Fruit fly (Drosophila melanogaster) whole organism, embryonic: ENCODE measurements around the gene CG31883.

Source experiments
- Asciz ChIP-seq: fragments of 200-800 bp; sonication (Bioruptor generic); optimal IDR thresholded peaks from 2 replicates; lab custom pipeline; 2017; ENCODE audit warnings: missing biosample characterization, mild to moderate bottlenecking, missing genetic modification characterization, missing genetic modification reagents
- CG10274 ChIP-seq: fragments of 200-800 bp; sonication (Bioruptor generic); optimal IDR thresholded peaks from 3 replicates; lab custom pipeline; 2017; ENCODE audit warnings: missing biosample characterization, mild to moderate bottlenecking, missing genetic modification characterization
- CG11093 ChIP-seq: fragments of 200-800 bp; sonication (Bioruptor generic); IDR thresholded peaks from 3 replicates; pipeline ENCODE4 v1.3.6; 2022; ENCODE audit warnings: missing biosample characterization, missing genetic modification characterization
- CG12155 ChIP-seq: fragments of 200-800 bp; sonication (Bioruptor generic); optimal IDR thresholded peaks from 3 replicates; lab custom pipeline; 2016; ENCODE audit warnings: missing biosample characterization, missing genetic modification characterization
- CG12219 ChIP-seq: fragments of 200-800 bp; sonication (Bioruptor generic); optimal IDR thresholded peaks from 3 replicates; lab custom pipeline; 2018; ENCODE audit warnings: missing biosample characterization, mild to moderate bottlenecking, missing genetic modification characterization
- CG13287 ChIP-seq: fragments of 200-800 bp; sonication (Bioruptor generic); IDR thresholded peaks from 2 replicates; pipeline ENCODE4 v1.3.6; 2022; ENCODE audit warnings: missing biosample characterization, missing genetic modification characterization; ENCODE audit not compliant: partially characterized antibody
- CG15073 ChIP-seq: fragments of 200-800 bp; sonication (Bioruptor generic); optimal IDR thresholded peaks from 2 replicates; lab custom pipeline; 2016; ENCODE audit warnings: missing biosample characterization, missing genetic modification characterization
- CG16815 ChIP-seq: fragments of 200-800 bp; sonication (Bioruptor generic); optimal IDR thresholded peaks from 3 replicates; lab custom pipeline; 2017; ENCODE audit warnings: missing biosample characterization, mild to moderate bottlenecking, missing genetic modification characterization
- CG17361 ChIP-seq: fragments of 200-800 bp; sonication (Bioruptor generic); IDR thresholded peaks from 3 replicates; pipeline ENCODE4 v1.3.6; 2022; ENCODE audit warnings: missing biosample characterization, missing genetic modification characterization
- CG18011 ChIP-seq: fragments of 200-800 bp; sonication (Bioruptor generic); optimal IDR thresholded peaks from 2 replicates; lab custom pipeline; 2017; ENCODE audit warnings: missing biosample characterization, missing genetic modification characterization, mild to moderate bottlenecking, moderate library complexity, missing genotype
- CG2120 ChIP-seq: fragments of 200-800 bp; sonication (Bioruptor generic); optimal IDR thresholded peaks from 3 replicates; lab custom pipeline; 2016; ENCODE audit warnings: missing biosample characterization, missing genetic modification characterization
- CG3838 ChIP-seq: fragments of 200-800 bp; sonication (Bioruptor generic); optimal IDR thresholded peaks from 3 replicates; lab custom pipeline; 2016; ENCODE audit warnings: missing biosample characterization, missing genetic modification characterization
- CG42726 ChIP-seq: fragments of 200-800 bp; sonication (Bioruptor generic); IDR thresholded peaks from 2 replicates; pipeline ENCODE4 v1.3.6; 2022; ENCODE audit warnings: missing biosample characterization, missing genetic modification characterization; ENCODE audit not compliant: partially characterized antibody
- CG4730 ChIP-seq: fragments of 200-800 bp; sonication (Bioruptor generic); IDR thresholded peaks from 2 replicates; pipeline ENCODE4 v1.3.6; 2022; ENCODE audit warnings: missing biosample characterization, missing genetic modification characterization
- CG6765 ChIP-seq: fragments of 200-800 bp; sonication (Bioruptor generic); optimal IDR thresholded peaks from 3 replicates; lab custom pipeline; 2017; ENCODE audit warnings: missing biosample characterization, mild to moderate bottlenecking, missing genetic modification characterization
- CG8359 ChIP-seq: fragments of 200-800 bp; sonication (Bioruptor generic); optimal IDR thresholded peaks from 2 replicates; lab custom pipeline; 2017; ENCODE audit warnings: missing biosample characterization, mild to moderate bottlenecking, missing genetic modification characterization, borderline replicate concordance
- D19B ChIP-seq: fragments of 200-800 bp; sonication (Bioruptor generic); optimal IDR thresholded peaks from 2 replicates; lab custom pipeline; 2017; ENCODE audit warnings: missing biosample characterization, mild to moderate bottlenecking, missing genetic modification characterization
- Dip3 ChIP-seq: fragments of 200-800 bp; sonication (Bioruptor generic); optimal IDR thresholded peaks from 3 replicates; lab custom pipeline; 2016; ENCODE audit warnings: missing biosample characterization, missing genetic modification characterization
- E2f2 ChIP-seq: fragments of 200-800 bp; sonication (Bioruptor generic); IDR thresholded peaks from 2 replicates; pipeline ENCODE4 v1.3.6; 2022; ENCODE audit warnings: missing biosample characterization, missing genetic modification characterization
- Ets65A ChIP-seq: fragments of 200-800 bp; sonication (Bioruptor generic); peaks from one replicate; lab custom pipeline; 2016; ENCODE audit warnings: missing biosample characterization, missing genetic modification characterization
- Fer1 ChIP-seq: fragments of 200-800 bp; sonication (Bioruptor generic); optimal IDR thresholded peaks from 2 replicates; lab custom pipeline; 2017; ENCODE audit warnings: missing biosample characterization, mild to moderate bottlenecking, missing genetic modification characterization
- GATAe ChIP-seq: fragments of 200-800 bp; sonication (Bioruptor generic); conservative IDR thresholded peaks from 2 replicates; pipeline ENCODE4 v1.3.6; 2022; ENCODE audit warnings: missing biosample characterization, missing genetic modification characterization
- H15 ChIP-seq: fragments of 200-800 bp; sonication (Bioruptor generic); IDR thresholded peaks from 3 replicates; pipeline ENCODE4 v1.3.6; 2022; ENCODE audit warnings: missing biosample characterization, missing genetic modification characterization
- HHEX ChIP-seq: fragments of 200-800 bp; sonication (Bioruptor generic); optimal IDR thresholded peaks from 3 replicates; lab custom pipeline; 2017; ENCODE audit warnings: missing biosample characterization, mild to moderate bottlenecking, missing genetic modification characterization, missing genetic modification reagents
- HLH4C ChIP-seq: fragments of 200-800 bp; sonication (Bioruptor generic); IDR thresholded peaks from 3 replicates; pipeline ENCODE4 v1.3.6; 2022; ENCODE audit warnings: missing biosample characterization, missing genetic modification characterization; ENCODE audit not compliant: partially characterized antibody
- Hey ChIP-seq: fragments of 200-800 bp; sonication (Bioruptor generic); optimal IDR thresholded peaks from 3 replicates; lab custom pipeline; 2018; ENCODE audit warnings: missing biosample characterization, mild to moderate bottlenecking, missing genetic modification characterization
- Jarid2 ChIP-seq: fragments of 200-800 bp; sonication (Bioruptor generic); optimal IDR thresholded peaks from 3 replicates; lab custom pipeline; 2017; ENCODE audit warnings: mild to moderate bottlenecking, missing biosample characterization, missing genetic modification reagents, missing genetic modification characterization
- Lim3 ChIP-seq: fragments of 200-800 bp; sonication (Bioruptor generic); IDR thresholded peaks from 2 replicates; pipeline ENCODE4 v1.3.6; 2022; ENCODE audit warnings: missing biosample characterization, missing genetic modification characterization
- Max ChIP-seq: fragments of 200-800 bp; sonication (Bioruptor generic); optimal IDR thresholded peaks from 2 replicates; lab custom pipeline; 2016; ENCODE audit warnings: missing biosample characterization, mild to moderate bottlenecking, missing genetic modification characterization
- Meics ChIP-seq: fragments of 200-800 bp; sonication (Bioruptor generic); optimal IDR thresholded peaks from 2 replicates; lab custom pipeline; 2017; ENCODE audit warnings: missing biosample characterization, mild to moderate bottlenecking, missing genetic modification characterization
- Myb ChIP-seq: fragments of 200-800 bp; sonication (Bioruptor generic); optimal IDR thresholded peaks from 2 replicates; lab custom pipeline; 2016; ENCODE audit warnings: missing biosample characterization, missing genetic modification characterization
- NFAT ChIP-seq: fragments of 200-800 bp; sonication (Bioruptor generic); IDR thresholded peaks from 2 replicates; pipeline ENCODE4 v1.3.6; 2022; ENCODE audit warnings: missing biosample characterization, missing genetic modification characterization
- Sox102F ChIP-seq: fragments of 200-800 bp; sonication (Bioruptor generic); optimal IDR thresholded peaks from 2 replicates; lab custom pipeline; 2018; ENCODE audit warnings: missing biosample characterization, mild to moderate bottlenecking, missing genetic modification characterization, moderate library complexity
- Sry-β ChIP-seq: fragments of 200-800 bp; sonication (Bioruptor generic); optimal IDR thresholded peaks from 2 replicates; lab custom pipeline; 2018; ENCODE audit warnings: missing biosample characterization, mild to moderate bottlenecking, missing genetic modification characterization, moderate library complexity
- Stat92E ChIP-seq, 3 experiments: fragments of >200 bp in 2 of 3; fragments of 200-800 bp in 1 of 3; sonication (Bioruptor generic) in 1 of 3; optimal IDR thresholded peaks; 2 replicates each; lab custom pipeline; 2017 to 2019; ENCODE audit warnings: missing biosample characterization in 3 of 3, missing genetic modification characterization in 3 of 3, mild to moderate bottlenecking in 1 of 3, moderate library complexity in 1 of 3
- Tbp ChIP-seq: fragments of >200 bp; optimal IDR thresholded peaks from 2 replicates; lab custom pipeline; 2018; ENCODE audit warnings: missing biosample characterization, missing genetic modification characterization
- bowl ChIP-seq: fragments of 200-800 bp; sonication (Bioruptor generic); IDR thresholded peaks from 2 replicates; pipeline ENCODE4 v1.3.6; 2022; ENCODE audit warnings: missing biosample characterization, missing genetic modification characterization
- chn ChIP-seq: fragments of 200-800 bp; sonication (Bioruptor generic); optimal IDR thresholded peaks from 2 replicates; lab custom pipeline; 2016; ENCODE audit warnings: missing biosample characterization, missing genetic modification characterization
- cwo ChIP-seq: fragments of 200-800 bp; sonication (Bioruptor generic); optimal IDR thresholded peaks from 3 replicates; lab custom pipeline; 2017; ENCODE audit warnings: missing biosample characterization, missing genetic modification characterization, mild to moderate bottlenecking, moderate library complexity, missing genetic modification reagents
- esg ChIP-seq: fragments of 200-800 bp; sonication (Bioruptor generic); conservative IDR thresholded peaks from 2 replicates; pipeline ENCODE4 v1.3.6; 2022; ENCODE audit warnings: missing biosample characterization, missing genetic modification characterization
- ewg ChIP-seq: fragments of 200-800 bp; sonication (Bioruptor generic); optimal IDR thresholded peaks from 3 replicates; lab custom pipeline; 2017; ENCODE audit warnings: mild to moderate bottlenecking, missing biosample characterization, missing genetic modification reagents, missing genetic modification characterization
- fd96Cb ChIP-seq: fragments of 200-800 bp; sonication (Bioruptor generic); optimal IDR thresholded peaks from 2 replicates; lab custom pipeline; 2018; ENCODE audit warnings: missing biosample characterization, mild to moderate bottlenecking, missing genetic modification characterization, moderate library complexity
- ftz-f1 ChIP-seq: fragments of 200-800 bp; sonication (Bioruptor generic); optimal IDR thresholded peaks from 2 replicates; lab custom pipeline; 2016; ENCODE audit warnings: missing biosample characterization, missing genetic modification characterization
- gfzf ChIP-seq: fragments of 200-800 bp; sonication (Bioruptor generic); optimal IDR thresholded peaks from 2 replicates; lab custom pipeline; 2016; ENCODE audit warnings: missing biosample characterization, mild to moderate bottlenecking, missing genetic modification characterization, moderate library complexity
- gro ChIP-seq: fragments of 200-800 bp; sonication (Bioruptor generic); optimal IDR thresholded peaks from 2 replicates; lab custom pipeline; 2016; ENCODE audit warnings: missing biosample characterization, missing genetic modification characterization
- insv ChIP-seq, 2 experiments: fragments of 200-800 bp; sonication (Bioruptor generic); optimal IDR thresholded peaks; 3 replicates each; lab custom pipeline; 2016 to 2018; ENCODE audit warnings: missing biosample characterization in 2 of 2, missing genetic modification characterization in 2 of 2
- pum ChIP-seq: fragments of 200-800 bp; sonication (Bioruptor generic); optimal IDR thresholded peaks from 2 replicates; lab custom pipeline; 2016; ENCODE audit warnings: missing biosample characterization, missing genetic modification characterization
- sim ChIP-seq: fragments of 200-800 bp; sonication (Bioruptor generic); IDR thresholded peaks from 2 replicates; pipeline ENCODE4 v1.3.6; 2022; ENCODE audit warnings: missing biosample characterization, missing genetic modification characterization

The CG31883 gene

dm6 chr2L:9498185-9498984, 29.9 kb upstream of the CG31883 start (continued):
- TF ChIP-seq GATAe (no peak; the same call in none of the 2 replicates), gro (GFP tag; lab: Kevin White, UChicago) (peak; percentile 52), bowl (GFP tag; lab: Robert Waterston, UW) (no peak), pum (GFP tag; lab: Kevin White, UChicago) (no peak), fd96Cb (tag; lab: Kevin White, UChicago) (peak; percentile 68), CG10274 (GFP tag; lab: Kevin White, UChicago) (peak; percentile 37), CG16815 (no peak), Fer1 (peak; percentile 42), Jarid2 (GFP tag; lab: Kevin White, UChicago) (peak; percentile 24), Dip3 (GFP tag; lab: Kevin White, UChicago) (peak; percentile 72), Tbp (GFP tag; lab: Kevin White, UChicago) (no peak), CG18011 (GFP tag; lab: Kevin White, UChicago) (no peak), sim (GFP tag; lab: Robert Waterston, UW) (peak; percentile 45; the same call in 1 of the 2 replicates), CG8359 (GFP tag; lab: Kevin White, UChicago) (no peak), Sry-β (no peak), CG42726 (no peak), Ets65A (peak; percentile 91), cwo (GFP tag; lab: Kevin White, UChicago) (peak; percentile 88), Myb (peak; percentile 27), D19B (GFP tag; lab: Kevin White, UChicago) (peak; percentile 95), H15 (GFP tag; lab: Robert Waterston, UW) (peak; percentile 56; the same call in 1 of the 3 replicates), Max (peak; percentile 34), CG13287 (GFP tag; lab: Robert Waterston, UW) (no peak), CG15073 (GFP tag; lab: Kevin White, UChicago) (no peak), CG3838 (GFP tag; lab: Kevin White, UChicago) (peak; percentile 0), insv (GFP tag; optimal IDR thresholded peaks at IDR 0.05; lab: Kevin White, UChicago) (no peak), NFAT (GFP tag; lab: Robert Waterston, UW) (no peak), CG12155 (GFP tag; lab: Kevin White, UChicago) (peak; percentile 41), esg (0 out of 2 replicates have a peak, but pooled peaks have one; percentile 34), CG2120 (peak; percentile 79), CG11093 (peak; percentile 46; the same call in 1 of the 3 replicates), E2f2 (GFP tag; lab: Robert Waterston, UW) (peak; percentile 22; the same call in 1 of the 2 replicates), ewg (peak; percentile 33), CG12219 (GFP tag; lab: Kevin White, UChicago) (peak; percentile 63), Asciz (GFP tag; lab: Kevin White, UChicago) (peak; percentile 50), Sox102F (peak; percentile 72), CG17361 (GFP tag; lab: Robert Waterston, UW) (peak; percentile 79; the same call in 2 of the 3 replicates), Hey (peak; percentile 50), CG6765 (peak; percentile 6), HLH4C (GFP tag; lab: Robert Waterston, UW) (no peak), Stat92E (GFP tag; optimal IDR thresholded peaks at IDR 0.05; lab: Kevin White, UChicago) (no peak), ftz-f1 (GFP tag; lab: Kevin White, UChicago) (no peak), Lim3 (GFP tag; lab: Robert Waterston, UW) (no peak), gfzf (GFP tag; lab: Kevin White, UChicago) (no peak), HHEX (GFP tag; lab: Kevin White, UChicago) (peak; percentile 51), Meics (GFP tag; lab: Kevin White, UChicago) (peak; percentile 75), chn (GFP tag; lab: Kevin White, UChicago) (peak; percentile 12), CG4730 (GFP tag; lab: Robert Waterston, UW) (peak; percentile 62)
